Worm (Caenorhabditis elegans) whole organism, L3 larva: ENCODE data around the gene K11H12.11.

Experiments
- elt-1 ChIP-seq: fragments of 150-350 bp; optimal IDR thresholded peaks from 2 replicates; lab custom pipeline; 2014; ENCODE audit warnings: missing biosample characterization, missing genetic modification characterization
- fkh-10 ChIP-seq: sonication (generic microtip); optimal IDR thresholded peaks from 2 replicates; lab custom pipeline; 2017; ENCODE audit warnings: missing biosample characterization, missing genetic modification reagents, missing genetic modification characterization
- jun-1 ChIP-seq: fragments of 150-350 bp; optimal IDR thresholded peaks from 2 replicates; lab custom pipeline; 2014; ENCODE audit warnings: missing biosample characterization, missing genetic modification reagents, missing genetic modification characterization
- lin-39 ChIP-seq: fragments of 150-350 bp; optimal IDR thresholded peaks from 2 replicates; lab custom pipeline; 2018; ENCODE audit warnings: missing biosample characterization, missing genetic modification reagents, missing genetic modification characterization
- nhr-12 ChIP-seq: fragments of 150-350 bp; optimal IDR thresholded peaks from 2 replicates; lab custom pipeline; 2014; ENCODE audit warnings: missing biosample characterization, missing genetic modification characterization
- nhr-25 ChIP-seq: sonication (generic microtip); optimal IDR thresholded peaks from 2 replicates; lab custom pipeline; 2017; ENCODE audit warnings: missing biosample characterization, missing genetic modification characterization
- pha-4 ChIP-seq: fragments of 150-350 bp; optimal IDR thresholded peaks from 2 replicates; lab custom pipeline; 2014; ENCODE audit warnings: missing biosample characterization, missing genetic modification reagents, missing genetic modification characterization
- pqm-1 ChIP-seq: fragments of 150-350 bp; optimal IDR thresholded peaks from 2 replicates; lab custom pipeline; 2017; ENCODE audit warnings: missing biosample characterization, missing genetic modification characterization, inconsistent platforms
- snpc-4 ChIP-seq: fragments of 150-350 bp; optimal IDR thresholded peaks from 2 replicates; lab custom pipeline; 2014; ENCODE audit warnings: missing biosample characterization, missing genetic modification characterization
- unc-62 ChIP-seq: fragments of 150-350 bp; sonication (generic microtip); optimal IDR thresholded peaks from 4 replicates; lab custom pipeline; 2014; ENCODE audit warnings: missing biosample characterization, missing genetic modification reagents, missing genetic modification characterization
- ztf-4 ChIP-seq: fragments of 150-350 bp; optimal IDR thresholded peaks from 2 replicates; lab custom pipeline; 2014; ENCODE audit warnings: missing biosample characterization, missing genetic modification characterization

ce11 chrIV:622989-623388, 47.4 kb downstream of the K11H12.11 start:
- TF ChIP-seq jun-1 (tag; lab: Kevin White, UChicago) = no peak
- no peak for TF ChIP-seq ztf-4
- no peak for TF ChIP-seq pqm-1 (tag; lab: Kevin White, UChicago)
- TF ChIP-seq fkh-10 (GFP tag; lab: Kevin White, UChicago) = no peak
- no peak for TF ChIP-seq nhr-12
- TF ChIP-seq snpc-4 (tag; lab: Kevin White, UChicago) = no peak
- TF ChIP-seq pha-4 (tag; lab: Kevin White, UChicago) = no peak
- no peak for TF ChIP-seq nhr-25 (tag; lab: Kevin White, UChicago)
- no peak for TF ChIP-seq unc-62 (GFP tag; lab: Kevin White, UChicago)
- TF ChIP-seq lin-39 (tag; lab: Kevin White, UChicago) = no peak
- no peak for TF ChIP-seq elt-1 (tag; lab: Kevin White, UChicago)
